Fruit fly (Drosophila melanogaster): Measurements from ENCODE around the gene CG10357.
A peak's percentile ranks its signal among the peaks of the same experiment; 100 is the strongest.

The CG10357 gene

DNA sequence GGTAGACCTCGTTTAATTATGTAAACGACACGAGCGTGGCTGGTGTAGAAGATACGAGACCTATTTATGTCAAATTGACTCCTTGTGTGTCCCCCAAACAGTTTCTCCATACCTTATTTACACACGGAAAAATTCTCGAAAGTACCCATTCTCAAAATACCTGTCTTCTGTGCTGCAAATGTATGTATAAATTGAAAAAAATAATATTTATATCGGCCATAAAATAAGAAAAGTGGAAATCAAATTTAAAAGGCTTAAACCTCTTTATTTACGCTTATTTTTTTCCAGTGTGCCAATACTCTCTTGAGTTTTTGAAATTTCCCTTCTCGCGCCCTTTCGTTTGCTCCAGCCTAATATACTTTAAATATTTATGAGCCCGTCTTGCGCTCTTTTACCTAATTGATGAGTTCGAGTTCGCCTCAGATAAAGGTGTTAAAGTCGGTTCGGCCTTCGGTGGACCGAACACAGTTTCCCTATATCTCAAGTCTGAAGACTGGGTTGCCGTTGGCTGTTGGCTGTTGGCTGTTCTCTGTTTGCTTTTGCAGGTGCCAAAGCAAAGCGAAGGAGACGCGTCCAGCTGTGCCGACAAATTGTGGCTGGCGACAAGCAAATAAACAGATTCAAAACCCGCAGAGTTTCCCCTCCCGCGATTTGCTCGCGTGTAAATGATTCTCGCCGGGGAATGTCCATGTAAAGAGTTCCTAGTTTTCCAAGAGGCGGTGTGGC is 23.6 kb downstream of the CG10357 start (continued):
- TF ChIP-seq CG13775 (GFP tag; optimal IDR thresholded peaks at IDR 0.05), result peak; percentile 77
- no peak for TF ChIP-seq CG9609 (GFP tag; optimal IDR thresholded peaks at IDR 0.05)
- TF ChIP-seq CG3407 (GFP tag; optimal IDR thresholded peaks at IDR 0.05), result peak; percentile 72
- TF ChIP-seq CG11247 (GFP tag; IDR thresholded peaks at IDR 0.05), result peak; percentile 41; the same call in 1 of the 2 replicates
- no peak for TF ChIP-seq btn (GFP tag; optimal IDR thresholded peaks at IDR 0.05)
- TF ChIP-seq CG10565 (GFP tag; optimal IDR thresholded peaks at IDR 0.05), result no peak
- TF ChIP-seq en (GFP tag; optimal IDR thresholded peaks at IDR 0.05), result peak; percentile 28
- peak; percentile 49; the same call in 1 of the 2 replicates for TF ChIP-seq seq (GFP tag; IDR thresholded peaks at IDR 0.05)
- peak; percentile 14 for TF ChIP-seq HHEX (GFP tag; optimal IDR thresholded peaks at IDR 0.05)
- TF ChIP-seq pita (GFP tag; optimal IDR thresholded peaks at IDR 0.05), result no peak
- TF ChIP-seq wdn (GFP tag; IDR thresholded peaks at IDR 0.05), result no peak
- peak; percentile 44 for TF ChIP-seq sqz (GFP tag; optimal IDR thresholded peaks at IDR 0.05)
- peak; percentile 79 for TF ChIP-seq CG1529 (GFP tag; optimal IDR thresholded peaks at IDR 0.05)
- TF ChIP-seq CG9215 (GFP tag; IDR thresholded peaks at IDR 0.05), result peak; percentile 17; the same call in 1 of the 2 replicates
- no peak for TF ChIP-seq CG15514 (GFP tag; optimal IDR thresholded peaks at IDR 0.05)
- TF ChIP-seq Dp (GFP tag; optimal IDR thresholded peaks at IDR 0.05), result no peak
- TF ChIP-seq CG11093 (GFP tag; IDR thresholded peaks at IDR 0.05), result peak; percentile 82
- TF ChIP-seq grn (GFP tag; optimal IDR thresholded peaks at IDR 0.05), result peak; percentile 7
- no peak; the same call in 1 of the 2 replicates for TF ChIP-seq aop (GFP tag; IDR thresholded peaks at IDR 0.05)
- peak; percentile 21; the same call in 1 of the 2 replicates for TF ChIP-seq wor (GFP tag; IDR thresholded peaks at IDR 0.05)
- TF ChIP-seq CG4617 (GFP tag; optimal IDR thresholded peaks at IDR 0.05; ENCODE audit: borderline replicate concordance), result peak; percentile 43
- TF ChIP-seq zen (tag; optimal IDR thresholded peaks at IDR 0.05), result peak; percentile 32
- peak; percentile 72 for TF ChIP-seq Six4 (GFP tag; optimal IDR thresholded peaks at IDR 0.05)
- no peak for TF ChIP-seq Deaf1 (tag; optimal IDR thresholded peaks at IDR 0.05)
- no peak for TF ChIP-seq nom (GFP tag; optimal IDR thresholded peaks at IDR 0.05)
- peak; percentile 56 for TF ChIP-seq jing (GFP tag; optimal IDR thresholded peaks at IDR 0.05)
- TF ChIP-seq dysf (GFP tag; IDR thresholded peaks at IDR 0.05), result peak; percentile 61; the same call in 2 of the 3 replicates
- TF ChIP-seq CG6813 (GFP tag; optimal IDR thresholded peaks at IDR 0.05), result peak; percentile 41
- no peak for TF ChIP-seq hbn (GFP tag; IDR thresholded peaks at IDR 0.05; ENCODE audit: partially characterized antibody)
- no peak for TF ChIP-seq crol (GFP tag; IDR thresholded peaks at IDR 0.05)
- peak; percentile 39 for TF ChIP-seq slou (GFP tag; optimal IDR thresholded peaks at IDR 0.05)
- TF ChIP-seq ab (GFP tag; optimal IDR thresholded peaks at IDR 0.05), result peak; percentile 4
- peak; percentile 66; the same call in 1 of the 2 replicates for TF ChIP-seq dan (GFP tag; IDR thresholded peaks at IDR 0.05)
- TF ChIP-seq hth (optimal IDR thresholded peaks at IDR 0.05), result peak; percentile 33
- peak; percentile 84 for TF ChIP-seq CoRest (tag; optimal IDR thresholded peaks at IDR 0.05)
- no peak for TF ChIP-seq fru (optimal IDR thresholded peaks at IDR 0.05)
- TF ChIP-seq CG1602 (GFP tag; optimal IDR thresholded peaks at IDR 0.05), result peak; percentile 79
- peak; percentile 60 for TF ChIP-seq CG3065 (GFP tag; optimal IDR thresholded peaks at IDR 0.05)
- peak; percentile 81 for TF ChIP-seq CG10979 (tag; optimal IDR thresholded peaks at IDR 0.05)
- TF ChIP-seq psq (GFP tag; optimal IDR thresholded peaks at IDR 0.05), result peak; percentile 67
- no peak for TF ChIP-seq CG18599 (GFP tag; optimal IDR thresholded peaks at IDR 0.05)
- no peak for TF ChIP-seq pfk (GFP tag; optimal IDR thresholded peaks at IDR 0.05)
- no peak for TF ChIP-seq eyg (GFP tag; optimal IDR thresholded peaks at IDR 0.05)
- peak; percentile 60; the same call in 2 of the 3 replicates for TF ChIP-seq B-H1 (GFP tag; IDR thresholded peaks at IDR 0.05)
- no peak for TF ChIP-seq caup (GFP tag; optimal IDR thresholded peaks at IDR 0.05; ENCODE audit: severe bottlenecking)
- peak; percentile 77 for TF ChIP-seq Spps (tag; optimal IDR thresholded peaks at IDR 0.05)
- TF ChIP-seq chif (GFP tag; optimal IDR thresholded peaks at IDR 0.05), result peak in 1 of 2 experiments; percentile 87
- peak; percentile 62 for TF ChIP-seq ewg (GFP tag; optimal IDR thresholded peaks at IDR 0.05)
- TF ChIP-seq bab2 (GFP tag; optimal IDR thresholded peaks at IDR 0.05), result peak; percentile 62

Measured in whole organism, embryonic.